Worm (Caenorhabditis elegans) whole organism, L4 larva: ENCODE measurements around the gene W02D7.12.

Source experiments
- F26F4.8 ChIP-seq: fragments of 200-800 bp; sonication (Bioruptor generic); conservative IDR thresholded peaks from 2 replicates; pipeline ENCODE4 v1.3.6; 2022; ENCODE audit warnings: missing genetic modification characterization, missing compliant biosample characterization
- F49E8.2 ChIP-seq: sonication (generic microtip); optimal IDR thresholded peaks from 2 replicates; lab custom pipeline; 2016; ENCODE audit warnings: missing compliant biosample characterization, mild to moderate bottlenecking, missing genetic modification characterization, borderline replicate concordance
- R02D3.7 ChIP-seq: fragments of 150-350 bp; sonication (generic microtip); optimal IDR thresholded peaks from 3 replicates; lab custom pipeline; 2014; ENCODE audit warnings: missing biosample characterization, missing genetic modification characterization
- T20F7.1 ChIP-seq: fragments of 200-800 bp; sonication (Bioruptor generic); optimal IDR thresholded peaks from 2 replicates; lab custom pipeline; 2018; ENCODE audit warnings: mild to moderate bottlenecking, missing genetic modification characterization, missing compliant biosample characterization
- Y48G9A.11 ChIP-seq: fragments of 200-800 bp; sonication (Bioruptor generic); IDR thresholded peaks from 2 replicates; pipeline ENCODE4 v1.3.6; 2022; ENCODE audit warnings: missing genetic modification reagents, missing genetic modification characterization, missing compliant biosample characterization
- ZK337.2 ChIP-seq: fragments of 200-800 bp; sonication (Bioruptor generic); IDR thresholded peaks from 2 replicates; pipeline ENCODE4 v1.3.6; 2022; ENCODE audit warnings: missing genetic modification reagents, missing genetic modification characterization, missing compliant biosample characterization
- aly-2 ChIP-seq: sonication (generic microtip); optimal IDR thresholded peaks from 2 replicates; lab custom pipeline; 2018; ENCODE audit warnings: missing biosample characterization, missing genetic modification characterization
- arid-1 ChIP-seq: fragments of 200-800 bp; sonication (Bioruptor generic); conservative IDR thresholded peaks from 2 replicates; pipeline ENCODE4 v1.3.6; 2022; ENCODE audit warnings: missing genetic modification reagents, missing genetic modification characterization, missing compliant biosample characterization
- attf-4 ChIP-seq: sonication (generic microtip); optimal IDR thresholded peaks from 3 replicates; lab custom pipeline; 2017; ENCODE audit warnings: missing biosample characterization, missing genetic modification characterization
- ceh-28 ChIP-seq: fragments of 150-350 bp; optimal IDR thresholded peaks from 2 replicates; lab custom pipeline; 2014; ENCODE audit warnings: missing biosample characterization, missing genetic modification reagents, missing genetic modification characterization
- ceh-32 ChIP-seq: sonication (generic microtip); optimal IDR thresholded peaks from 2 replicates; lab custom pipeline; 2016; ENCODE audit warnings: mild to moderate bottlenecking, missing genetic modification characterization, missing compliant biosample characterization; ENCODE audit not compliant: poor library complexity
- ceh-82 ChIP-seq: sonication (generic microtip); optimal IDR thresholded peaks from 2 replicates; lab custom pipeline; 2017; ENCODE audit warnings: missing biosample characterization, missing genetic modification characterization
- ces-1 ChIP-seq: fragments of 150-350 bp; sonication (generic microtip); optimal IDR thresholded peaks from 4 replicates; lab custom pipeline; 2014; ENCODE audit warnings: missing biosample characterization, missing genetic modification reagents, missing genetic modification characterization
- ctbp-1 ChIP-seq: fragments of 200-800 bp; sonication (Bioruptor generic); IDR thresholded peaks from 2 replicates; pipeline ENCODE4 v1.3.6; 2022; ENCODE audit warnings: missing genetic modification reagents, missing genetic modification characterization, missing compliant biosample characterization
- daf-16 ChIP-seq, 3 experiments: sonication (generic microtip); optimal IDR thresholded peaks; 2 replicates each; lab custom pipeline; 2016 to 2017; ENCODE audit warnings: missing genetic modification characterization in 3 of 3, missing genetic modification reagents in 3 of 3, mild to moderate bottlenecking in 2 of 3, missing compliant biosample characterization in 2 of 3, missing biosample characterization in 1 of 3, moderate library complexity in 1 of 3
- daf-19 ChIP-seq: fragments of 200-800 bp; sonication (Bioruptor generic); conservative IDR thresholded peaks from 2 replicates; pipeline ENCODE4 v1.3.6; 2022; ENCODE audit warnings: missing genetic modification characterization, missing compliant biosample characterization
- dmd-6 ChIP-seq: fragments of 200-800 bp; sonication (Bioruptor generic); IDR thresholded peaks from 2 replicates; pipeline ENCODE4 v1.3.6; 2022; ENCODE audit warnings: missing genetic modification reagents, missing genetic modification characterization, missing compliant biosample characterization
- dpl-1 ChIP-seq: fragments of 150-350 bp; optimal IDR thresholded peaks from 2 replicates; lab custom pipeline; 2014; ENCODE audit warnings: missing biosample characterization, missing genetic modification reagents, missing genetic modification characterization
- duxl-1 ChIP-seq: sonication (generic microtip); optimal IDR thresholded peaks from 2 replicates; lab custom pipeline; 2016; ENCODE audit warnings: mild to moderate bottlenecking, missing genetic modification characterization, moderate library complexity, missing compliant biosample characterization; ENCODE audit not compliant: poor library complexity
- dve-1 ChIP-seq: sonication (generic microtip); optimal IDR thresholded peaks from 2 replicates; lab custom pipeline; 2017; ENCODE audit warnings: antibody characterized with exemption, mild to moderate bottlenecking, missing genetic modification characterization, missing compliant biosample characterization; ENCODE audit not compliant: insufficient read depth
- egl-43 ChIP-seq: fragments of 200-800 bp; sonication (Bioruptor generic); IDR thresholded peaks from 2 replicates; pipeline ENCODE4 v1.3.6; 2022; ENCODE audit warnings: missing genetic modification reagents, missing genetic modification characterization, missing compliant biosample characterization
- fos-1 ChIP-seq: fragments of 150-350 bp; optimal IDR thresholded peaks from 2 replicates; lab custom pipeline; 2014; ENCODE audit warnings: missing biosample characterization, missing genetic modification characterization
- hif-1 ChIP-seq, 2 experiments: sonication (generic microtip); optimal IDR thresholded peaks; 2 replicates each; lab custom pipeline; 2016 to 2017; ENCODE audit warnings: missing compliant biosample characterization in 2 of 2, missing genetic modification characterization in 2 of 2, missing genetic modification reagents in 2 of 2, missing genotype in 2 of 2, mild to moderate bottlenecking in 1 of 2
- hlh-30 ChIP-seq: sonication (generic microtip); optimal IDR thresholded peaks from 2 replicates; lab custom pipeline; 2017; ENCODE audit warnings: antibody characterized with exemption, mild to moderate bottlenecking, missing genetic modification characterization, missing compliant biosample characterization; ENCODE audit not compliant: insufficient read depth
- hmg-1.1 ChIP-seq: fragments of 200-800 bp; sonication (Bioruptor generic); IDR thresholded peaks from 2 replicates; pipeline ENCODE4 v1.3.6; 2022; ENCODE audit warnings: missing genetic modification reagents, missing genetic modification characterization, missing compliant biosample characterization
- lin-1 ChIP-seq: fragments of 200-800 bp; sonication (Bioruptor generic); IDR thresholded peaks from 2 replicates; pipeline ENCODE4 v1.3.6; 2022; ENCODE audit warnings: missing genetic modification reagents, missing genetic modification characterization, missing compliant biosample characterization
- lin-15B ChIP-seq: fragments of 150-350 bp; sonication (generic microtip); optimal IDR thresholded peaks from 3 replicates; lab custom pipeline; 2014; ENCODE audit warnings: missing biosample characterization, missing genetic modification characterization
- lin-38 ChIP-seq: fragments of 200-800 bp; sonication (Bioruptor generic); IDR thresholded peaks from 2 replicates; pipeline ENCODE4 v1.3.6; 2022; ENCODE audit warnings: missing genetic modification reagents, missing genetic modification characterization, missing compliant biosample characterization
- lir-3 ChIP-seq: sonication (generic microtip); optimal IDR thresholded peaks from 2 replicates; lab custom pipeline; 2016; ENCODE audit warnings: mild to moderate bottlenecking, missing genetic modification characterization, missing compliant biosample characterization
- madf-5 ChIP-seq, 2 experiments: fragments of 200-800 bp; sonication (Bioruptor generic); IDR thresholded peaks; 2 replicates each; pipeline ENCODE4 v1.3.6; 2022; ENCODE audit warnings: missing compliant biosample characterization in 2 of 2, missing genetic modification characterization in 2 of 2
- madf-9 ChIP-seq: fragments of 200-800 bp; sonication (Bioruptor generic); conservative IDR thresholded peaks from 2 replicates; pipeline ENCODE4 v1.3.6; 2022; ENCODE audit warnings: missing genetic modification reagents, missing genetic modification characterization, missing compliant biosample characterization
- mdl-1 ChIP-seq, 2 experiments: fragments of 150-350 bp in 1 of 2; sonication (generic microtip) in 1 of 2; optimal IDR thresholded peaks; 2 replicates each; lab custom pipeline; 2014 to 2017; ENCODE audit warnings: missing biosample characterization in 2 of 2, missing genetic modification characterization in 2 of 2
- mdt-29 ChIP-seq: fragments of 200-800 bp; sonication (Bioruptor generic); IDR thresholded peaks from 2 replicates; pipeline ENCODE4 v1.3.6; 2022; ENCODE audit warnings: missing genetic modification reagents, missing genetic modification characterization, missing compliant biosample characterization
- mes-2 ChIP-seq: sonication (generic microtip); optimal IDR thresholded peaks from 2 replicates; lab custom pipeline; 2016; ENCODE audit warnings: missing genotype, mild to moderate bottlenecking, missing genetic modification characterization, missing compliant biosample characterization; ENCODE audit not compliant: poor library complexity, severe bottlenecking
- mxl-2 ChIP-seq: fragments of 200-800 bp; sonication (Bioruptor generic); conservative IDR thresholded peaks from 2 replicates; pipeline ENCODE4 v1.3.6; 2022; ENCODE audit warnings: missing genetic modification reagents, missing genetic modification characterization, missing compliant biosample characterization
- mxl-3 ChIP-seq: fragments of 200-800 bp; sonication (Bioruptor generic); optimal IDR thresholded peaks from 2 replicates; lab custom pipeline; 2018; ENCODE audit warnings: mild to moderate bottlenecking, missing genetic modification characterization, missing compliant biosample characterization
- nhr-11 ChIP-seq: fragments of 150-350 bp; optimal IDR thresholded peaks from 2 replicates; lab custom pipeline; 2014; ENCODE audit warnings: missing biosample characterization, missing genetic modification characterization
- nhr-237 ChIP-seq: sonication (generic microtip); optimal IDR thresholded peaks from 2 replicates; lab custom pipeline; 2017; ENCODE audit warnings: missing biosample characterization, missing genetic modification characterization
- nhr-28 ChIP-seq: fragments of 150-350 bp; optimal IDR thresholded peaks from 2 replicates; lab custom pipeline; 2014; ENCODE audit warnings: missing biosample characterization, missing genetic modification characterization
- nhr-42 ChIP-seq: fragments of 200-800 bp; sonication (Bioruptor generic); IDR thresholded peaks from 2 replicates; pipeline ENCODE4 v1.3.6; 2022; ENCODE audit warnings: missing genetic modification characterization, missing compliant biosample characterization
- nhr-76 ChIP-seq: fragments of 150-350 bp; optimal IDR thresholded peaks from 2 replicates; lab custom pipeline; 2014; ENCODE audit warnings: missing biosample characterization, missing genetic modification characterization
- pha-4 ChIP-seq, 2 experiments: fragments of 150-350 bp in 1 of 2; fragments of 200-800 bp in 1 of 2; sonication (Bioruptor generic) in 1 of 2; IDR thresholded peaks in 1 of 2; optimal IDR thresholded peaks in 1 of 2; 2 replicates each; pipeline versions ENCODE4 v1.3.6 to Lab custom; 2014 to 2022; ENCODE audit warnings: missing genetic modification characterization in 2 of 2, missing genetic modification reagents in 2 of 2, missing biosample characterization in 1 of 2, missing compliant biosample characterization in 1 of 2
- tra-1 ChIP-seq: fragments of 200-800 bp; sonication (Bioruptor generic); IDR thresholded peaks from 2 replicates; pipeline ENCODE4 v1.3.6; 2022; ENCODE audit warnings: missing genetic modification reagents, missing genetic modification characterization, missing compliant biosample characterization
- unc-130 ChIP-seq: sonication (generic microtip); optimal IDR thresholded peaks from 2 replicates; lab custom pipeline; 2016; ENCODE audit warnings: missing genetic modification reagents, missing genetic modification characterization, missing compliant biosample characterization
- unc-39 ChIP-seq: sonication (generic microtip); optimal IDR thresholded peaks from 2 replicates; lab custom pipeline; 2017; ENCODE audit warnings: missing biosample characterization, missing genetic modification characterization
- zag-1 ChIP-seq: fragments of 150-350 bp; optimal IDR thresholded peaks from 2 replicates; lab custom pipeline; 2014; ENCODE audit warnings: missing biosample characterization, missing genetic modification characterization
- zfp-2 ChIP-seq: sonication (generic microtip); optimal IDR thresholded peaks from 2 replicates; lab custom pipeline; 2016; ENCODE audit warnings: mild to moderate bottlenecking, missing genetic modification characterization, missing compliant biosample characterization
- zip-2 ChIP-seq: fragments of 150-350 bp; optimal IDR thresholded peaks from 2 replicates; lab custom pipeline; 2014; ENCODE audit warnings: missing biosample characterization, missing genetic modification characterization
- ztf-11 ChIP-seq: fragments of 150-350 bp; optimal IDR thresholded peaks from 2 replicates; lab custom pipeline; 2014; ENCODE audit warnings: missing biosample characterization, missing genetic modification characterization

Gene W02D7.12

ce11 chrV:8348959-8349389 lies 37.7 kb downstream of the W02D7.12 start (continued):
- peak; percentile 19 for TF ChIP-seq lir-3 (tag; lab: Kevin White, UChicago)
- 0 out of 2 replicates have a peak, but pooled peaks have one; percentile 56 for TF ChIP-seq mdt-29
- TF ChIP-seq lin-1 (GFP tag; lab: Robert Waterston, UW): peak; percentile 88; the same call in 1 of the 2 replicates
- TF ChIP-seq ctbp-1 (GFP tag; lab: Robert Waterston, UW): no peak
- no peak for TF ChIP-seq attf-4 (tag; lab: Kevin White, UChicago)
- 0 out of 2 replicates have a peak, but pooled peaks have one; percentile 71 for TF ChIP-seq nhr-42 (GFP tag; lab: Robert Waterston, UW)
- peak; percentile 96 for TF ChIP-seq dve-1
- no peak for TF ChIP-seq zag-1 (tag; lab: Kevin White, UChicago)
- TF ChIP-seq nhr-237 (tag; lab: Kevin White, UChicago): no peak
- TF ChIP-seq R02D3.7 (tag; lab: Kevin White, UChicago): no peak
- no peak for TF ChIP-seq mxl-2 (GFP tag; lab: Robert Waterston, UW)
- peak; percentile 44 for TF ChIP-seq dpl-1
- no peak for TF ChIP-seq fos-1 (tag; lab: Kevin White, UChicago)
- peak; percentile 64 to 69 for TF ChIP-seq daf-16 (GFP tag; optimal IDR thresholded peaks at IDR 0.05; lab: Kevin White, UChicago)
- TF ChIP-seq daf-16 (tag; optimal IDR thresholded peaks at IDR 0.05; lab: Kevin White, UChicago): peak; percentile 87
- peak; percentile 96 for TF ChIP-seq F49E8.2 (tag; lab: Kevin White, UChicago)
- TF ChIP-seq F26F4.8 (GFP tag; lab: Robert Waterston, UW): no peak
- 0 out of 2 replicates have a peak, but pooled peaks have one; percentile 35 for TF ChIP-seq ZK337.2 (GFP tag; lab: Robert Waterston, UW)
- TF ChIP-seq aly-2 (tag; lab: Kevin White, UChicago): no peak
- peak; percentile 77 for TF ChIP-seq lin-38 (GFP tag; lab: Robert Waterston, UW)
- peak; percentile 21 to 25 for TF ChIP-seq hif-1 (tag; optimal IDR thresholded peaks at IDR 0.05; lab: Kevin White, UChicago)
- no peak; the same call in 1 of the 2 replicates for TF ChIP-seq egl-43 (GFP tag; lab: Robert Waterston, UW)
- no peak for TF ChIP-seq nhr-76 (tag; lab: Kevin White, UChicago)
- no peak for TF ChIP-seq ceh-28 (tag; lab: Kevin White, UChicago)
- peak; percentile 76 for TF ChIP-seq T20F7.1 (GFP tag; lab: Kevin White, UChicago)
- no peak for TF ChIP-seq ces-1 (GFP tag; lab: Kevin White, UChicago)
- peak; percentile 32 for TF ChIP-seq nhr-11 (tag; lab: Kevin White, UChicago)
- TF ChIP-seq madf-5 (GFP tag; IDR thresholded peaks at IDR 0.05; lab: Robert Waterston, UW): no peak
- TF ChIP-seq hlh-30 (tag; lab: Kevin White, UChicago): peak; percentile 74
- peak; percentile 87 for TF ChIP-seq hmg-1.1 (GFP tag; lab: Robert Waterston, UW)
- TF ChIP-seq zip-2: peak; percentile 59
- TF ChIP-seq unc-130: peak; percentile 80
- TF ChIP-seq ceh-82 (tag; lab: Kevin White, UChicago): no peak
- TF ChIP-seq arid-1 (GFP tag; lab: Robert Waterston, UW): peak; percentile 70
- peak in 1 of 2 experiments; percentile 2 for TF ChIP-seq mdl-1 (tag; optimal IDR thresholded peaks at IDR 0.05; lab: Kevin White, UChicago)
- 0 out of 2 replicates have a peak, but pooled peaks have one; percentile 7 for TF ChIP-seq daf-19 (GFP tag; lab: Robert Waterston, UW)
- TF ChIP-seq mes-2: peak; percentile 90
- peak; percentile 49; the same call in 1 of the 2 replicates for TF ChIP-seq tra-1 (GFP tag; lab: Robert Waterston, UW)
- TF ChIP-seq mxl-3: peak; percentile 79
- TF ChIP-seq lin-15B (tag; lab: Kevin White, UChicago): no peak
- peak; percentile 71 for TF ChIP-seq Y48G9A.11 (GFP tag; lab: Robert Waterston, UW)
- TF ChIP-seq dmd-6 (GFP tag; lab: Robert Waterston, UW): peak; percentile 69; the same call in 1 of the 2 replicates
- peak; percentile 76; the same call in 1 of the 2 replicates for TF ChIP-seq pha-4 (GFP tag; IDR thresholded peaks at IDR 0.05; lab: Robert Waterston, UW)
- no peak for TF ChIP-seq pha-4 (tag; optimal IDR thresholded peaks at IDR 0.05; lab: Kevin White, UChicago)
- peak; percentile 74 for TF ChIP-seq nhr-28
- TF ChIP-seq zfp-2 (tag; lab: Kevin White, UChicago): no peak
- no peak for TF ChIP-seq unc-39
- peak; percentile 12 for TF ChIP-seq ceh-32 (tag; lab: Kevin White, UChicago)
- peak; percentile 95 for TF ChIP-seq duxl-1
- no peak for TF ChIP-seq madf-9 (GFP tag; lab: Robert Waterston, UW)
- TF ChIP-seq ztf-11 (tag; lab: Kevin White, UChicago): no peak
